Fruit fly (Drosophila melanogaster) whole organism, embryonic: ENCODE data around the gene Pdzd8.
A peak's percentile ranks its signal among the peaks of the same experiment; 100 is the strongest.

Source experiments
- B-H1 ChIP-seq: fragments of 200-800 bp; sonication (Bioruptor generic); IDR thresholded peaks from 3 replicates; pipeline ENCODE4 v1.3.6; 2022; ENCODE audit warnings: missing biosample characterization, missing genetic modification characterization
- CG10565 ChIP-seq: fragments of 200-800 bp; sonication (Bioruptor generic); optimal IDR thresholded peaks from 3 replicates; lab custom pipeline; 2016; ENCODE audit warnings: missing biosample characterization, mild to moderate bottlenecking, missing genetic modification characterization
- CG11696 ChIP-seq: fragments of 200-800 bp; sonication (Bioruptor generic); IDR thresholded peaks from 2 replicates; pipeline ENCODE4 v1.3.6; 2022; ENCODE audit warnings: missing biosample characterization, missing genetic modification characterization
- CG12391 ChIP-seq: fragments of 200-800 bp; sonication (Bioruptor generic); optimal IDR thresholded peaks from 3 replicates; lab custom pipeline; 2018; ENCODE audit warnings: missing biosample characterization, mild to moderate bottlenecking, missing genetic modification characterization, moderate library complexity
- CG12659 ChIP-seq: fragments of 200-800 bp; sonication (Bioruptor generic); optimal IDR thresholded peaks from 3 replicates; lab custom pipeline; 2017; ENCODE audit warnings: mild to moderate bottlenecking, missing biosample characterization, missing genetic modification reagents, missing genetic modification characterization
- CG12744 ChIP-seq: fragments of 200-800 bp; sonication (Bioruptor generic); optimal IDR thresholded peaks from 2 replicates; lab custom pipeline; 2016; ENCODE audit warnings: missing biosample characterization, missing genetic modification characterization
- CG14667 ChIP-seq: fragments of 200-800 bp; sonication (Bioruptor generic); IDR thresholded peaks from 2 replicates; pipeline ENCODE4 v1.3.6; 2022; ENCODE audit warnings: missing biosample characterization, missing genetic modification characterization
- CG14710 ChIP-seq: fragments of 200-800 bp; sonication (Bioruptor generic); optimal IDR thresholded peaks from 3 replicates; lab custom pipeline; 2019; ENCODE audit warnings: missing biosample characterization, mild to moderate bottlenecking, missing genetic modification characterization, moderate library complexity
- CG14860 ChIP-seq: fragments of 200-800 bp; sonication (Bioruptor generic); IDR thresholded peaks from 3 replicates; pipeline ENCODE4 v1.3.6; 2022; ENCODE audit warnings: missing biosample characterization, missing genetic modification characterization; ENCODE audit not compliant: partially characterized antibody
- CG16813 ChIP-seq: fragments of 200-800 bp; sonication (Bioruptor generic); IDR thresholded peaks from 3 replicates; pipeline ENCODE4 v1.3.6; 2022; ENCODE audit warnings: missing biosample characterization, missing genetic modification characterization; ENCODE audit not compliant: partially characterized antibody
- CG17359 ChIP-seq: fragments of 200-800 bp; sonication (Bioruptor generic); optimal IDR thresholded peaks from 3 replicates; lab custom pipeline; 2018; ENCODE audit warnings: missing biosample characterization, mild to moderate bottlenecking, missing genetic modification characterization, moderate library complexity
- CG17802 ChIP-seq: fragments of 200-800 bp; sonication (Bioruptor generic); optimal IDR thresholded peaks from 2 replicates; lab custom pipeline; 2018; ENCODE audit warnings: missing biosample characterization, mild to moderate bottlenecking, missing genetic modification characterization, moderate library complexity
- CG2120 ChIP-seq: fragments of 200-800 bp; sonication (Bioruptor generic); optimal IDR thresholded peaks from 3 replicates; lab custom pipeline; 2016; ENCODE audit warnings: missing biosample characterization, missing genetic modification characterization
- CG34224 ChIP-seq: fragments of 200-800 bp; sonication (Bioruptor generic); IDR thresholded peaks from 3 replicates; pipeline ENCODE4 v1.3.6; 2022; ENCODE audit warnings: missing biosample characterization, missing genetic modification characterization; ENCODE audit not compliant: partially characterized antibody
- CG34422 ChIP-seq: fragments of 200-800 bp; sonication (Bioruptor generic); IDR thresholded peaks from 3 replicates; pipeline ENCODE4 v1.3.6; 2022; ENCODE audit warnings: missing biosample characterization, missing genetic modification characterization
- CG3847 ChIP-seq: fragments of 200-800 bp; sonication (Bioruptor generic); IDR thresholded peaks from 2 replicates; pipeline ENCODE4 v1.3.6; 2022; ENCODE audit warnings: missing biosample characterization, missing genetic modification characterization
- CG3995 ChIP-seq: fragments of 200-800 bp; sonication (Bioruptor generic); optimal IDR thresholded peaks from 3 replicates; lab custom pipeline; 2016; ENCODE audit warnings: missing biosample characterization, missing genetic modification characterization
- CG4424 ChIP-seq: fragments of 200-800 bp; sonication (Bioruptor generic); optimal IDR thresholded peaks from 3 replicates; lab custom pipeline; 2016; ENCODE audit warnings: missing biosample characterization, missing genetic modification characterization
- CG6791 ChIP-seq: fragments of 200-800 bp; sonication (Bioruptor generic); IDR thresholded peaks from 3 replicates; pipeline ENCODE4 v1.3.6; 2022; ENCODE audit warnings: missing biosample characterization, missing genetic modification characterization; ENCODE audit not compliant: partially characterized antibody
- CG6813 ChIP-seq: fragments of 200-800 bp; sonication (Bioruptor generic); optimal IDR thresholded peaks from 2 replicates; lab custom pipeline; 2017; ENCODE audit warnings: missing biosample characterization, missing genetic modification characterization, mild to moderate bottlenecking, moderate library complexity, missing genetic modification reagents
- Dbx ChIP-seq: fragments of 200-800 bp; sonication (Bioruptor generic); IDR thresholded peaks from 3 replicates; pipeline ENCODE4 v1.3.6; 2022; ENCODE audit warnings: missing biosample characterization, missing genetic modification characterization
- Dll ChIP-seq: fragments of 200-800 bp; sonication (Bioruptor generic); IDR thresholded peaks from 4 replicates; pipeline ENCODE4 v1.3.6; 2022; ENCODE audit warnings: missing biosample characterization, missing genetic modification characterization; ENCODE audit not compliant: partially characterized antibody
- Doc3 ChIP-seq: fragments of 200-800 bp; sonication (Bioruptor generic); IDR thresholded peaks from 3 replicates; pipeline ENCODE4 v1.3.6; 2022; ENCODE audit warnings: missing biosample characterization, missing genetic modification characterization; ENCODE audit not compliant: partially characterized antibody
- Dref ChIP-seq: fragments of 200-800 bp; sonication (Bioruptor generic); IDR thresholded peaks from 2 replicates; pipeline ENCODE4 v1.3.6; 2022; ENCODE audit warnings: missing biosample characterization, missing genetic modification characterization
- Hsf ChIP-seq: fragments of 200-800 bp; sonication (Bioruptor generic); optimal IDR thresholded peaks from 3 replicates; lab custom pipeline; 2016; ENCODE audit warnings: missing biosample characterization, missing genetic modification characterization
- MESR4 ChIP-seq: fragments of 200-800 bp; sonication (Bioruptor generic); optimal IDR thresholded peaks from 2 replicates; lab custom pipeline; 2018; ENCODE audit warnings: missing biosample characterization, mild to moderate bottlenecking, missing genetic modification characterization, moderate library complexity
- Med ChIP-seq: fragments of 200-800 bp; sonication (Bioruptor generic); peaks from one replicate; lab custom pipeline; 2016; ENCODE audit warnings: missing biosample characterization, missing genetic modification characterization, mild to moderate bottlenecking, inconsistent platforms, moderate library complexity
- Nf-YA ChIP-seq: fragments of 200-800 bp; sonication (Bioruptor generic); IDR thresholded peaks from 2 replicates; pipeline ENCODE4 v1.3.6; 2022; ENCODE audit warnings: missing biosample characterization, missing genetic modification characterization
- NfI ChIP-seq: fragments of 200-800 bp; sonication (Bioruptor generic); optimal IDR thresholded peaks from 3 replicates; lab custom pipeline; 2018; ENCODE audit warnings: missing biosample characterization, mild to moderate bottlenecking, missing genetic modification characterization, moderate library complexity
- Scr ChIP-seq: fragments of 200-800 bp; sonication (Bioruptor generic); IDR thresholded peaks from 2 replicates; pipeline ENCODE4 v1.3.6; 2022; ENCODE audit warnings: missing biosample characterization, missing genetic modification characterization; ENCODE audit not compliant: partially characterized antibody
- Sin3A ChIP-seq: fragments of >200 bp; optimal IDR thresholded peaks from 2 replicates; lab custom pipeline; 2018
- ac ChIP-seq: fragments of 200-800 bp; sonication (Bioruptor generic); optimal IDR thresholded peaks from 3 replicates; lab custom pipeline; 2017; ENCODE audit warnings: missing biosample characterization, mild to moderate bottlenecking, missing genetic modification characterization
- al ChIP-seq: fragments of 200-800 bp; sonication (Bioruptor generic); IDR thresholded peaks from 2 replicates; pipeline ENCODE4 v1.3.6; 2022; ENCODE audit warnings: missing biosample characterization, missing genetic modification characterization
- ato ChIP-seq: fragments of 200-800 bp; sonication (Bioruptor generic); IDR thresholded peaks from 2 replicates; pipeline ENCODE4 v1.3.6; 2022; ENCODE audit warnings: missing biosample characterization, missing genetic modification characterization; ENCODE audit not compliant: partially characterized antibody
- cato ChIP-seq: fragments of 200-800 bp; sonication (Bioruptor generic); optimal IDR thresholded peaks from 2 replicates; lab custom pipeline; 2016; ENCODE audit warnings: missing biosample characterization, missing genetic modification characterization, borderline replicate concordance
- croc ChIP-seq: fragments of 200-800 bp; sonication (Bioruptor generic); conservative IDR thresholded peaks from 3 replicates; pipeline ENCODE4 v1.3.6; 2022; ENCODE audit warnings: missing biosample characterization, missing genetic modification characterization
- dan ChIP-seq: fragments of 200-800 bp; sonication (Bioruptor generic); IDR thresholded peaks from 2 replicates; pipeline ENCODE4 v1.3.6; 2022; ENCODE audit warnings: missing biosample characterization, missing genetic modification characterization
- esg ChIP-seq: fragments of 200-800 bp; sonication (Bioruptor generic); conservative IDR thresholded peaks from 2 replicates; pipeline ENCODE4 v1.3.6; 2022; ENCODE audit warnings: missing biosample characterization, missing genetic modification characterization
- fd64A ChIP-seq: fragments of 200-800 bp; sonication (Bioruptor generic); optimal IDR thresholded peaks from 3 replicates; lab custom pipeline; 2018; ENCODE audit warnings: missing biosample characterization, mild to moderate bottlenecking, missing genetic modification characterization
- hbn ChIP-seq: fragments of 200-800 bp; sonication (Bioruptor generic); IDR thresholded peaks from 2 replicates; pipeline ENCODE4 v1.3.6; 2022; ENCODE audit warnings: missing biosample characterization, missing genetic modification characterization; ENCODE audit not compliant: partially characterized antibody
- insv ChIP-seq, 2 experiments: fragments of 200-800 bp; sonication (Bioruptor generic); optimal IDR thresholded peaks; 3 replicates each; lab custom pipeline; 2016 to 2018; ENCODE audit warnings: missing biosample characterization in 2 of 2, missing genetic modification characterization in 2 of 2
- klu ChIP-seq: fragments of 200-800 bp; sonication (Bioruptor generic); IDR thresholded peaks from 2 replicates; pipeline ENCODE4 v1.3.6; 2022; ENCODE audit warnings: missing biosample characterization, missing genetic modification characterization
- kni ChIP-seq: fragments of 200-800 bp; sonication (Bioruptor generic); optimal IDR thresholded peaks from 3 replicates; lab custom pipeline; 2017; ENCODE audit warnings: mild to moderate bottlenecking, missing biosample characterization, missing genetic modification reagents, missing genetic modification characterization
- knrl ChIP-seq: fragments of 200-800 bp; sonication (Bioruptor generic); IDR thresholded peaks from 3 replicates; pipeline ENCODE4 v1.3.6; 2022; ENCODE audit warnings: missing biosample characterization, missing genetic modification characterization; ENCODE audit not compliant: partially characterized antibody
- lmd ChIP-seq: fragments of 200-800 bp; sonication (Bioruptor generic); IDR thresholded peaks from 2 replicates; pipeline ENCODE4 v1.3.6; 2022; ENCODE audit warnings: missing biosample characterization, missing genetic modification characterization
- mam ChIP-seq: fragments of 200-800 bp; sonication (Bioruptor generic); optimal IDR thresholded peaks from 3 replicates; lab custom pipeline; 2016; ENCODE audit warnings: missing biosample characterization, missing genetic modification characterization
- org-1 ChIP-seq: fragments of 200-800 bp; sonication (Bioruptor generic); optimal IDR thresholded peaks from 2 replicates; lab custom pipeline; 2017; ENCODE audit warnings: missing biosample characterization, missing genetic modification characterization
- pita ChIP-seq: fragments of 200-800 bp; sonication (Bioruptor generic); optimal IDR thresholded peaks from 2 replicates; lab custom pipeline; 2017; ENCODE audit warnings: missing biosample characterization, mild to moderate bottlenecking, missing genetic modification characterization
- slou ChIP-seq: fragments of 200-800 bp; sonication (Bioruptor generic); optimal IDR thresholded peaks from 3 replicates; lab custom pipeline; 2016; ENCODE audit warnings: missing biosample characterization, missing genetic modification characterization
- zf30C ChIP-seq: fragments of 200-800 bp; sonication (Bioruptor generic); optimal IDR thresholded peaks from 3 replicates; lab custom pipeline; 2018; ENCODE audit warnings: missing biosample characterization, mild to moderate bottlenecking, missing genetic modification characterization

Pdzd8 gene

DNA sequence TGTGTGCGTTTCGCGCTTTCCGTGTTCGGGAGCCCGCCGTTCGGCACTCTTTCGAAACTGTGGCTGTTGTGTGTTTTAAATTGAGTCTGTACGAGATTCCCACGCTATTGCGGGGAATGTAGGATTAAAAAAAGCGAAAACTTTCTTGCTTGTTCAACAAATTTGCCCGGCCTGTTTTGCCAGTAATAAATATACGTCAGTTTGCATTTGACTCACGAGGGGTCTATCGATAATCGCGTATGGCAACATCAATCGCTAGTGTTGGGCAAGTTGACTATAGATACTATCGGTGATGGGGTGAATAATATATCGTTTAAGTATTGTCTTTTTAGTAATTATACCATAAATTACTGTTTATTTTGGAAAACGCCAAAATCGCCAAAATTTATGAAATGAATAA lies 25.5 kb downstream of the Pdzd8 start, which contains the start of gene Upf1 (continued):
- TF ChIP-seq CG34224 (GFP tag; lab: Robert Waterston, UW) (peak; percentile 87), CG34422 (peak; percentile 26; the same call in 2 of the 3 replicates), CG3995 (GFP tag; lab: Kevin White, UChicago) (peak; percentile 96), insv (GFP tag; optimal IDR thresholded peaks at IDR 0.05; lab: Kevin White, UChicago) (no peak), MESR4 (GFP tag; lab: Kevin White, UChicago) (peak; percentile 59), CG10565 (GFP tag; lab: Kevin White, UChicago) (no peak), CG12659 (GFP tag; lab: Kevin White, UChicago) (peak; percentile 30), Hsf (GFP tag; lab: Kevin White, UChicago) (peak; percentile 2), B-H1 (GFP tag; lab: Robert Waterston, UW) (no peak), slou (GFP tag; lab: Kevin White, UChicago) (no peak), CG6791 (GFP tag; lab: Robert Waterston, UW) (peak; percentile 95), Med (GFP tag; lab: Kevin White, UChicago) (peak; percentile 83), Doc3 (peak; percentile 83), CG16813 (GFP tag; lab: Robert Waterston, UW) (peak; percentile 92), CG14710 (tag; lab: Kevin White, UChicago) (peak; percentile 46), CG2120 (peak; percentile 44), hbn (GFP tag; lab: Robert Waterston, UW) (peak; percentile 88), CG11696 (GFP tag; lab: Robert Waterston, UW) (no peak), fd64A (GFP tag; lab: Kevin White, UChicago) (no peak), Sin3A (lab: Kevin White, UChicago) (peak; percentile 12), croc (no peak), mam (GFP tag; lab: Kevin White, UChicago) (peak; percentile 30), CG14860 (GFP tag; lab: Robert Waterston, UW) (peak; percentile 90), cato (GFP tag; lab: Kevin White, UChicago) (no peak), lmd (GFP tag; lab: Robert Waterston, UW) (no peak), pita (GFP tag; lab: Kevin White, UChicago) (no peak), CG4424 (GFP tag; lab: Kevin White, UChicago) (peak; percentile 4), Nf-YA (GFP tag; lab: Robert Waterston, UW) (no peak), ato (peak; percentile 77), NfI (GFP tag; lab: Kevin White, UChicago) (no peak), al (GFP tag; lab: Robert Waterston, UW) (0 out of 2 replicates have a peak, but pooled peaks have one; percentile 26), CG3847 (GFP tag; lab: Robert Waterston, UW) (peak; percentile 41; the same call in 1 of the 2 replicates), Scr (GFP tag; lab: Robert Waterston, UW) (peak; percentile 90), kni (GFP tag; lab: Kevin White, UChicago) (no peak), klu (no peak), Dll (GFP tag; lab: Robert Waterston, UW) (peak; percentile 89), CG12744 (GFP tag; lab: Kevin White, UChicago) (no peak), CG6813 (no peak), Dref (GFP tag; lab: Robert Waterston, UW) (peak; percentile 81), CG12391 (peak; percentile 16), ac (GFP tag; lab: Kevin White, UChicago) (no peak), Dbx (no peak), CG17359 (tag; lab: Kevin White, UChicago) (no peak), esg (GFP tag; lab: Robert Waterston, UW) (no peak), CG14667 (GFP tag; lab: Robert Waterston, UW) (no peak), CG17802 (tag; lab: Kevin White, UChicago) (no peak), org-1 (GFP tag; lab: Kevin White, UChicago) (no peak), dan (GFP tag; lab: Robert Waterston, UW) (no peak), zf30C (GFP tag; lab: Kevin White, UChicago) (no peak), knrl (GFP tag; lab: Robert Waterston, UW) (peak; percentile 94)
